Fruit fly (Drosophila melanogaster): ENCODE results near the gene PolD1.

Gene PolD1

DNA sequence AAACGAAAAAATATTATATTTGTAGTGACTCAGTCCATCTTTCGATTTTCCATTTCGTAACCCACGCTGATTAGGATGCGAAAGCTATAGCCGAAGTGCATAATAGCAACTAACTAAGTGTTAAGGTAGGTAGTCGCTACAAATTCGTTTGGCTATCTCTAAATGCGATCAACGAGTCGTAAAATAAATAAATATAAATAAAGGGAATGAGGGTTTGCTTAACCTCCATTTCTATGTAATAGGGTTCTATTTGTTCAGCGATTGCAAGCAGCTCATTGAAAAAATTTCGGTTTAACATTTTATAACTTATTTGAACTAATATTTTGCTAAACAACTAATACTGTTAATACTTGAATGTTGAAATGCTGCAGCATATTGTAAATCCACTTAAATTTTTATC lies 22.6 kb upstream of the PolD1 start (continued):
- TF ChIP-seq ind (GFP tag; optimal IDR thresholded peaks at IDR 0.05): no peak
- TF ChIP-seq CG2678 (tag; optimal IDR thresholded peaks at IDR 0.05): peak; percentile 1
- peak; percentile 24 for TF ChIP-seq fd64A (GFP tag; optimal IDR thresholded peaks at IDR 0.05)
- TF ChIP-seq Vsx1 (GFP tag; optimal IDR thresholded peaks at IDR 0.05): no peak
- TF ChIP-seq sisA (GFP tag; IDR thresholded peaks at IDR 0.05): no peak
- TF ChIP-seq scrt (GFP tag; optimal IDR thresholded peaks at IDR 0.05): no peak
- TF ChIP-seq sens (GFP tag): peak; percentile 70
- no peak for TF ChIP-seq Nf-YA (GFP tag; IDR thresholded peaks at IDR 0.05)
- TF ChIP-seq ATbp (GFP tag; optimal IDR thresholded peaks at IDR 0.05): peak; percentile 33
- TF ChIP-seq Dll (GFP tag; IDR thresholded peaks at IDR 0.05; ENCODE audit: partially characterized antibody): no peak
- no peak for TF ChIP-seq sug (tag; optimal IDR thresholded peaks at IDR 0.05)
- no peak for TF ChIP-seq CG42726 (GFP tag; IDR thresholded peaks at IDR 0.05; ENCODE audit: partially characterized antibody)
- no peak for TF ChIP-seq Lhr (GFP tag; optimal IDR thresholded peaks at IDR 0.05)
- TF ChIP-seq CG17361 (GFP tag; IDR thresholded peaks at IDR 0.05): no peak

DNA sequence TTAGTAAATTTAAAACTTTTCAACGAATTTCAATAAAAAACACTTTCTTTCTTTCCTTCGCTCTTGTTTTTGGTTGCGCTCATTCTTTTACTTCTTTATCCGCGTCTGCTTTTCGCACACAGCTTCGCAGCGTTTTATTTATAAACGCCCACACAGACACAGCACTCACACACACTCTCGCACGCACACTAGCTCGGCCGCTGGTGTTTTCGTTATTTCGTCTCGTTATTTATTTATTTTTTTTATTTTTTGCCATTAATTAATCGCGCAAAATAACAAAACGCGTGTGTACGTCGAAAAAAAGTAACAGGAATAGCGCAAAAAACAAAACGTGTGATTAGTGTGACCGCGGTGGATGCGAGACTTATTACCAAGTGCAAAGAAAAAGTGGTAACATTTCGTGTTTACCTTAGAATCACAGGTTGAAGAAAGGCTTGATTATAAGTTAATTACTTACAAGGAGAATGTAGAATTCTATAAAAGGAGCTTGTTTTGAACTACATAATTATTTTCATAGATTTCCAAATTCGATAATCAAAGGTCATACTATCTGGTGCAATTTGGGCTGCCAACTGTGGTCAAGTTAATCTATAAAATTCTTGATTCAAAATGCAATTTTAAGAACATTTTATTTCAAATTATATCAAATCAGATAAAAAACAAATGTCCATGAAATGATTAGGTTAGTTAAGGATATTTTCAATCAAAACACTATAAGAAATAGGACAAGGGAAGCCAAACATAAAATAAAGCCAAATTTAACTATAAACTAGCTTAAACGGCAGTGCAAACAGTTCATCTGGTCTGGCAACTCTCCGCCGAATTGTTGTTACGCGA lies 17.0 kb upstream of the PolD1 start, which contains the start of the genes hzg and mRpS31:
Gene hzg (minus strand): TSS at position 336 of the 837 bp plus-strand sequence.
Gene mRpS31 (plus strand): TSS at position 793 of the 837 bp plus-strand sequence.
- TF ChIP-seq CG10209 (GFP tag; optimal IDR thresholded peaks at IDR 0.05) (peak; percentile 34), Ptx1 (GFP tag; IDR thresholded peaks at IDR 0.05) (peak; percentile 70), CG18476 (GFP tag; optimal IDR thresholded peaks at IDR 0.05) (peak; percentile 61), mam (GFP tag; optimal IDR thresholded peaks at IDR 0.05) (peak; percentile 69), Antp (GFP tag; optimal IDR thresholded peaks at IDR 0.05) (peak; percentile 44), twi (tag; optimal IDR thresholded peaks at IDR 0.05) (peak; percentile 28), CG30403 (GFP tag; optimal IDR thresholded peaks at IDR 0.05) (peak; percentile 74), Rfx (GFP tag; IDR thresholded peaks at IDR 0.05) (peak; percentile 66), CG4282 (GFP tag; optimal IDR thresholded peaks at IDR 0.05) (no peak), CG1024 (GFP tag; IDR thresholded peaks at IDR 0.05) (no peak), kah (GFP tag; optimal IDR thresholded peaks at IDR 0.05) (no peak), pros (GFP tag; optimal IDR thresholded peaks at IDR 0.05) (no peak), ranshi (GFP tag; IDR thresholded peaks at IDR 0.05) (peak; percentile 65; the same call in 1 of the 2 replicates), Neu2 (GFP tag; optimal IDR thresholded peaks at IDR 0.05; ENCODE audit: borderline replicate concordance) (no peak), scrt (GFP tag; optimal IDR thresholded peaks at IDR 0.05) (peak; percentile 34), Trl (optimal IDR thresholded peaks at IDR 0.05) (no peak), Trl (GFP tag; optimal IDR thresholded peaks at IDR 0.05) (peak; percentile 63), CG32767 (GFP tag; IDR thresholded peaks at IDR 0.05) (no peak), CG16863 (GFP tag; optimal IDR thresholded peaks at IDR 0.05) (peak; percentile 60), CG10462 (GFP tag; optimal IDR thresholded peaks at IDR 0.05) (peak; percentile 32), CHES-1-like (GFP tag; optimal IDR thresholded peaks at IDR 0.05) (peak; percentile 20), pan (optimal IDR thresholded peaks at IDR 0.05) (no peak), pan (GFP tag; optimal IDR thresholded peaks at IDR 0.05 in 1 of 2, IDR thresholded peaks at IDR 0.05 in 1 of 2) (peak in 1 of 2 experiments; percentile 24), CG16815 (GFP tag; optimal IDR thresholded peaks at IDR 0.05) (peak; percentile 2), chinmo (GFP tag; IDR thresholded peaks at IDR 0.05; ENCODE audit: partially characterized antibody) (no peak), HLHmδ (GFP tag; optimal IDR thresholded peaks at IDR 0.05) (no peak), en (GFP tag; optimal IDR thresholded peaks at IDR 0.05) (no peak), CG17328 (GFP tag; IDR thresholded peaks at IDR 0.05) (no peak), CG14965 (GFP tag; optimal IDR thresholded peaks at IDR 0.05; ENCODE audit: borderline replicate concordance) (no peak), CG4820 (GFP tag; optimal IDR thresholded peaks at IDR 0.05) (peak; percentile 49), Ravus (GFP tag; IDR thresholded peaks at IDR 0.05) (no peak), D19B (GFP tag; optimal IDR thresholded peaks at IDR 0.05) (no peak), Poxn (GFP tag; IDR thresholded peaks at IDR 0.05) (no peak), crp (GFP tag; optimal IDR thresholded peaks at IDR 0.05) (no peak), CG18619 (GFP tag; optimal IDR thresholded peaks at IDR 0.05) (peak; percentile 5), emc (GFP tag; optimal IDR thresholded peaks at IDR 0.05) (peak; percentile 23)
